Fruit fly (Drosophila melanogaster) whole organism, embryonic: Measurements from ENCODE around the gene lobo.
A peak's percentile ranks its signal among the peaks of the same experiment; 100 is the strongest.

ENCODE experiments used
- Adf1 ChIP-seq: fragments of 200-800 bp; sonication (Bioruptor generic); IDR thresholded peaks from 2 replicates; pipeline ENCODE4 v1.3.6; 2022; ENCODE audit warnings: missing biosample characterization, missing genetic modification characterization
- Bteb2 ChIP-seq: fragments of 200-800 bp; sonication (Bioruptor generic); optimal IDR thresholded peaks from 2 replicates; lab custom pipeline; 2016; ENCODE audit warnings: missing biosample characterization, missing genetic modification characterization
- CG10979 ChIP-seq: fragments of 200-800 bp; sonication (Bioruptor generic); optimal IDR thresholded peaks from 2 replicates; lab custom pipeline; 2018; ENCODE audit warnings: missing biosample characterization, mild to moderate bottlenecking, missing genetic modification characterization, moderate library complexity
- CG11247 ChIP-seq: fragments of 200-800 bp; sonication (Bioruptor generic); IDR thresholded peaks from 2 replicates; pipeline ENCODE4 v1.3.6; 2022; ENCODE audit warnings: missing biosample characterization, missing genetic modification characterization
- CG14667 ChIP-seq: fragments of 200-800 bp; sonication (Bioruptor generic); IDR thresholded peaks from 2 replicates; pipeline ENCODE4 v1.3.6; 2022; ENCODE audit warnings: missing biosample characterization, missing genetic modification characterization
- CG15011 ChIP-seq: fragments of 200-800 bp; sonication (Bioruptor generic); optimal IDR thresholded peaks from 3 replicates; lab custom pipeline; 2018; ENCODE audit warnings: missing biosample characterization, mild to moderate bottlenecking, missing genetic modification characterization
- CG15479 ChIP-seq: fragments of 200-800 bp; sonication (Bioruptor generic); optimal IDR thresholded peaks from 3 replicates; lab custom pipeline; 2019; ENCODE audit warnings: missing biosample characterization, mild to moderate bottlenecking, missing genetic modification characterization, moderate library complexity
- CG16863 ChIP-seq: fragments of 200-800 bp; sonication (Bioruptor generic); optimal IDR thresholded peaks from 3 replicates; lab custom pipeline; 2016; ENCODE audit warnings: missing biosample characterization, missing genetic modification characterization
- CG2875 ChIP-seq: fragments of 200-800 bp; sonication (Bioruptor generic); optimal IDR thresholded peaks from 2 replicates; lab custom pipeline; 2017; ENCODE audit warnings: missing biosample characterization, mild to moderate bottlenecking, missing genetic modification characterization, missing genetic modification reagents
- CG30020 ChIP-seq: fragments of 200-800 bp; optimal IDR thresholded peaks from 2 replicates; lab custom pipeline; 2019; ENCODE audit warnings: missing biosample characterization, mild to moderate bottlenecking, missing genetic modification characterization, moderate library complexity
- CG3065 ChIP-seq: fragments of 200-800 bp; sonication (Bioruptor generic); optimal IDR thresholded peaks from 2 replicates; lab custom pipeline; 2016; ENCODE audit warnings: missing biosample characterization, missing genetic modification characterization
- CG34422 ChIP-seq: fragments of 200-800 bp; sonication (Bioruptor generic); IDR thresholded peaks from 3 replicates; pipeline ENCODE4 v1.3.6; 2022; ENCODE audit warnings: missing biosample characterization, missing genetic modification characterization
- CG3726 ChIP-seq: fragments of 200-800 bp; sonication (Bioruptor generic); IDR thresholded peaks from 3 replicates; pipeline ENCODE4, ENCODE4 v1.3.6; 2022; ENCODE audit warnings: missing biosample characterization, missing genetic modification characterization
- CG42726 ChIP-seq: fragments of 200-800 bp; sonication (Bioruptor generic); IDR thresholded peaks from 2 replicates; pipeline ENCODE4 v1.3.6; 2022; ENCODE audit warnings: missing biosample characterization, missing genetic modification characterization; ENCODE audit not compliant: partially characterized antibody
- CG4328 ChIP-seq: fragments of 200-800 bp; sonication (Bioruptor generic); optimal IDR thresholded peaks from 3 replicates; lab custom pipeline; 2017; ENCODE audit warnings: missing biosample characterization, missing genetic modification reagents, missing genetic modification characterization
- CG5245 ChIP-seq: fragments of 200-800 bp; sonication (Bioruptor generic); optimal IDR thresholded peaks from 3 replicates; lab custom pipeline; 2016; ENCODE audit warnings: missing biosample characterization, missing genetic modification characterization
- CG6791 ChIP-seq: fragments of 200-800 bp; sonication (Bioruptor generic); IDR thresholded peaks from 3 replicates; pipeline ENCODE4 v1.3.6; 2022; ENCODE audit warnings: missing biosample characterization, missing genetic modification characterization; ENCODE audit not compliant: partially characterized antibody
- CG6813 ChIP-seq: fragments of 200-800 bp; sonication (Bioruptor generic); optimal IDR thresholded peaks from 2 replicates; lab custom pipeline; 2017; ENCODE audit warnings: missing biosample characterization, missing genetic modification characterization, mild to moderate bottlenecking, moderate library complexity, missing genetic modification reagents
- CG7271 ChIP-seq: fragments of 200-800 bp; sonication (Bioruptor generic); optimal IDR thresholded peaks from 2 replicates; lab custom pipeline; 2018; ENCODE audit warnings: missing biosample characterization, mild to moderate bottlenecking, missing genetic modification characterization, moderate library complexity
- CG7963 ChIP-seq: fragments of 200-800 bp; sonication (Bioruptor generic); IDR thresholded peaks from 3 replicates; pipeline ENCODE4 v1.3.6; 2022; ENCODE audit warnings: missing biosample characterization, missing genetic modification characterization; ENCODE audit not compliant: partially characterized antibody
- Dip2 ChIP-seq: fragments of 200-800 bp; sonication (Bioruptor generic); IDR thresholded peaks from 2 replicates; pipeline ENCODE4 v1.3.6; 2022; ENCODE audit warnings: missing biosample characterization, missing genetic modification characterization
- Dll ChIP-seq: fragments of 200-800 bp; sonication (Bioruptor generic); IDR thresholded peaks from 4 replicates; pipeline ENCODE4 v1.3.6; 2022; ENCODE audit warnings: missing biosample characterization, missing genetic modification characterization; ENCODE audit not compliant: partially characterized antibody
- Doc2 ChIP-seq: fragments of 200-800 bp; sonication (Bioruptor generic); IDR thresholded peaks from 2 replicates; pipeline ENCODE4 v1.3.6; 2022; ENCODE audit warnings: missing biosample characterization, missing genetic modification characterization
- Doc3 ChIP-seq: fragments of 200-800 bp; sonication (Bioruptor generic); IDR thresholded peaks from 3 replicates; pipeline ENCODE4 v1.3.6; 2022; ENCODE audit warnings: missing biosample characterization, missing genetic modification characterization; ENCODE audit not compliant: partially characterized antibody
- Eip74EF ChIP-seq, 2 experiments: fragments of 200-800 bp in 1 of 2; fragments of >200 bp in 1 of 2; sonication (Bioruptor generic) in 1 of 2; optimal IDR thresholded peaks; 2 replicates each; lab custom pipeline; 2017 to 2019; ENCODE audit warnings: missing biosample characterization in 2 of 2, missing genetic modification characterization in 2 of 2, mild to moderate bottlenecking in 1 of 2, moderate library complexity in 1 of 2
- MESR4 ChIP-seq: fragments of 200-800 bp; sonication (Bioruptor generic); optimal IDR thresholded peaks from 2 replicates; lab custom pipeline; 2018; ENCODE audit warnings: missing biosample characterization, mild to moderate bottlenecking, missing genetic modification characterization, moderate library complexity
- NC2β ChIP-seq: fragments of 200-800 bp; sonication (Bioruptor generic); optimal IDR thresholded peaks from 2 replicates; lab custom pipeline; 2016; ENCODE audit warnings: missing biosample characterization, missing genetic modification characterization
- Nf-YC ChIP-seq: fragments of 200-800 bp; optimal IDR thresholded peaks from 3 replicates; lab custom pipeline; 2019; ENCODE audit warnings: missing biosample characterization, mild to moderate bottlenecking, missing genetic modification characterization, moderate library complexity
- Oaz ChIP-seq: fragments of 200-800 bp; sonication (Bioruptor generic); IDR thresholded peaks from 2 replicates; pipeline ENCODE4 v1.3.6; 2022; ENCODE audit warnings: missing biosample characterization, missing genetic modification characterization
- Opbp ChIP-seq: fragments of 200-800 bp; sonication (Bioruptor generic); IDR thresholded peaks from 3 replicates; pipeline ENCODE4 v1.3.6; 2022; ENCODE audit warnings: missing biosample characterization, missing genetic modification characterization; ENCODE audit not compliant: partially characterized antibody
- Spps ChIP-seq: fragments of 200-800 bp; sonication (Bioruptor generic); optimal IDR thresholded peaks from 2 replicates; lab custom pipeline; 2018; ENCODE audit warnings: missing biosample characterization, mild to moderate bottlenecking, missing genetic modification characterization
- ase ChIP-seq: fragments of 200-800 bp; sonication (Bioruptor generic); IDR thresholded peaks from 3 replicates; pipeline ENCODE4 v1.3.6; 2022; ENCODE audit warnings: missing biosample characterization, missing genetic modification characterization
- bowl ChIP-seq: fragments of 200-800 bp; sonication (Bioruptor generic); IDR thresholded peaks from 2 replicates; pipeline ENCODE4 v1.3.6; 2022; ENCODE audit warnings: missing biosample characterization, missing genetic modification characterization
- chinmo ChIP-seq: fragments of 200-800 bp; sonication (Bioruptor generic); IDR thresholded peaks from 4 replicates; pipeline ENCODE4 v1.3.6; 2022; ENCODE audit warnings: missing biosample characterization, missing genetic modification characterization; ENCODE audit not compliant: partially characterized antibody
- fu2 ChIP-seq: fragments of 200-800 bp; sonication (Bioruptor generic); optimal IDR thresholded peaks from 2 replicates; lab custom pipeline; 2016; ENCODE audit warnings: missing biosample characterization, missing genetic modification characterization
- gcm ChIP-seq: fragments of 200-800 bp; sonication (Bioruptor generic); optimal IDR thresholded peaks from 2 replicates; lab custom pipeline; 2019; ENCODE audit warnings: missing biosample characterization, mild to moderate bottlenecking, missing genetic modification characterization, moderate library complexity
- gfzf ChIP-seq: fragments of 200-800 bp; sonication (Bioruptor generic); optimal IDR thresholded peaks from 2 replicates; lab custom pipeline; 2016; ENCODE audit warnings: missing biosample characterization, mild to moderate bottlenecking, missing genetic modification characterization, moderate library complexity
- gro ChIP-seq: fragments of 200-800 bp; sonication (Bioruptor generic); optimal IDR thresholded peaks from 2 replicates; lab custom pipeline; 2016; ENCODE audit warnings: missing biosample characterization, missing genetic modification characterization
- nau ChIP-seq: fragments of 200-800 bp; sonication (Bioruptor generic); optimal IDR thresholded peaks from 3 replicates; lab custom pipeline; 2017; ENCODE audit warnings: missing biosample characterization, mild to moderate bottlenecking, missing genetic modification characterization, missing genetic modification reagents
- pan ChIP-seq, 4 experiments: fragments of >200 bp in 3 of 4; fragments of 200-800 bp in 1 of 4; sonication (Bioruptor generic) in 1 of 4; optimal IDR thresholded peaks in 3 of 4; IDR thresholded peaks in 1 of 4; 2 replicates each; pipeline versions ENCODE4 v1.3.6 to Lab custom; 2017 to 2022; ENCODE audit warnings: missing biosample characterization in 2 of 4, missing genetic modification characterization in 2 of 4, mixed read lengths in 1 of 4
- pfk ChIP-seq: fragments of 200-800 bp; sonication (Bioruptor generic); optimal IDR thresholded peaks from 2 replicates; lab custom pipeline; 2018; ENCODE audit warnings: missing biosample characterization, mild to moderate bottlenecking, missing genetic modification characterization, moderate library complexity
- pho ChIP-seq: fragments of 200-800 bp; sonication (Bioruptor generic); optimal IDR thresholded peaks from 2 replicates; lab custom pipeline; 2016; ENCODE audit warnings: missing biosample characterization, missing genetic modification characterization
- psq ChIP-seq: fragments of 200-800 bp; sonication (Bioruptor generic); optimal IDR thresholded peaks from 2 replicates; lab custom pipeline; 2017; ENCODE audit warnings: missing biosample characterization, missing genetic modification characterization
- pzg ChIP-seq: fragments of 200-800 bp; sonication (Bioruptor generic); optimal IDR thresholded peaks from 3 replicates; lab custom pipeline; 2018; ENCODE audit warnings: missing biosample characterization, mild to moderate bottlenecking, missing genetic modification characterization, moderate library complexity
- repo ChIP-seq: fragments of 200-800 bp; sonication (Bioruptor generic); optimal IDR thresholded peaks from 2 replicates; lab custom pipeline; 2016; ENCODE audit warnings: missing biosample characterization, missing genetic modification characterization
- sd ChIP-seq: fragments of 200-800 bp; sonication (Bioruptor generic); optimal IDR thresholded peaks from 3 replicates; lab custom pipeline; 2018; ENCODE audit warnings: missing biosample characterization, mild to moderate bottlenecking, missing genetic modification characterization, moderate library complexity
- tin ChIP-seq: fragments of 200-800 bp; sonication (Bioruptor generic); optimal IDR thresholded peaks from 3 replicates; lab custom pipeline; 2016; ENCODE audit warnings: missing biosample characterization, missing genetic modification characterization
- tup ChIP-seq: fragments of 200-800 bp; sonication (Bioruptor generic); optimal IDR thresholded peaks from 2 replicates; lab custom pipeline; 2016; ENCODE audit warnings: missing biosample characterization, mild to moderate bottlenecking, missing genetic modification characterization, moderate library complexity
- zf30C ChIP-seq: fragments of 200-800 bp; sonication (Bioruptor generic); optimal IDR thresholded peaks from 3 replicates; lab custom pipeline; 2018; ENCODE audit warnings: missing biosample characterization, mild to moderate bottlenecking, missing genetic modification characterization

The lobo gene

DNA sequence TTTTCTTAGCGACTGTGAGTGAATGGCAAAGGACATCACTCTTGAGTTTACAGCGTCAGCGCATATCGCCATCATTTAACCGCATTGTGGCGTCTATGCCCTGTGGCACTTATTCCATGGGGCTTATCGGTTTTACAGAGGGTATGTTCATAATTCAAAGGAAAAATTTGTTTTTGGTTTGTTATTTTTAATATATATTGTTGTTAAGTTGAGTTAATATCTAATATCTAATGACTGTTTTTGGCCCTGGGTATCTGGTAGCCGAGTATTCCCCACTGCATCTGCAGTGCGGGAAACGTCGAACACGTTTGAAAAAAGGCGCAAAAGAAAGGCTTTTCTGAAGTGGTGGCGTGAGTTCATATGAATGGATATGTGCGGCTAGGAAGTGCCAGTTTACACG is 15.1 kb downstream of the lobo start (continued):
- TF ChIP-seq CG2875 (peak; percentile 11), gro (GFP tag; lab: Kevin White, UChicago) (no peak), CG3726 (GFP tag; lab: Robert Waterston, UW) (no peak), CG10979 (tag; lab: Kevin White, UChicago) (peak; percentile 49), bowl (GFP tag; lab: Robert Waterston, UW) (no peak), pan (optimal IDR thresholded peaks at IDR 0.05; lab: Kevin White, UChicago) (no peak), pan (GFP tag; optimal IDR thresholded peaks at IDR 0.05 in 1 of 2, IDR thresholded peaks at IDR 0.05 in 1 of 2) (peak in 1 of 2 experiments; percentile 65), CG4328 (GFP tag; lab: Kevin White, UChicago) (no peak), CG5245 (GFP tag; lab: Kevin White, UChicago) (no peak), tin (GFP tag; lab: Kevin White, UChicago) (peak; percentile 52), CG16863 (peak; percentile 43), Spps (tag; lab: Kevin White, UChicago) (peak; percentile 2), ase (GFP tag; lab: Robert Waterston, UW) (peak; percentile 64; the same call in 2 of the 3 replicates), CG6813 (GFP tag; lab: Kevin White, UChicago) (peak; percentile 7), chinmo (GFP tag; lab: Robert Waterston, UW) (no peak), MESR4 (GFP tag; lab: Kevin White, UChicago) (no peak), Dll (GFP tag; lab: Robert Waterston, UW) (no peak), pzg (no peak), Bteb2 (GFP tag; lab: Kevin White, UChicago) (peak; percentile 11), Adf1 (GFP tag; lab: Robert Waterston, UW) (no peak), Doc2 (GFP tag; lab: Robert Waterston, UW) (peak; percentile 19; the same call in 1 of the 2 replicates), fu2 (GFP tag; lab: Kevin White, UChicago) (no peak), CG7963 (GFP tag; lab: Robert Waterston, UW) (no peak), tup (peak; percentile 43), CG15011 (GFP tag; lab: Kevin White, UChicago) (no peak), CG14667 (GFP tag; lab: Robert Waterston, UW) (peak; percentile 47; the same call in 1 of the 2 replicates), CG34422 (GFP tag; lab: Robert Waterston, UW) (peak; percentile 77; the same call in 2 of the 3 replicates), sd (tag; lab: Kevin White, UChicago) (no peak), gfzf (GFP tag; lab: Kevin White, UChicago) (no peak), pfk (GFP tag; lab: Kevin White, UChicago) (no peak), Dip2 (GFP tag; lab: Robert Waterston, UW) (no peak), CG6791 (GFP tag; lab: Robert Waterston, UW) (no peak), zf30C (GFP tag; lab: Kevin White, UChicago) (no peak), CG3065 (GFP tag; lab: Kevin White, UChicago) (peak; percentile 46), nau (no peak), CG15479 (GFP tag; lab: Kevin White, UChicago) (peak; percentile 42), Doc3 (no peak), Nf-YC (tag; lab: Kevin White, UChicago) (no peak), repo (GFP tag; lab: Kevin White, UChicago) (no peak), Eip74EF (GFP tag; optimal IDR thresholded peaks at IDR 0.05; lab: Kevin White, UChicago) (no peak), Opbp (GFP tag; lab: Robert Waterston, UW) (no peak), Oaz (GFP tag; lab: Robert Waterston, UW) (no peak), pho (GFP tag; lab: Kevin White, UChicago) (no peak), CG7271 (tag; lab: Kevin White, UChicago) (peak; percentile 51), gcm (GFP tag; lab: Kevin White, UChicago) (peak; percentile 38), CG30020 (tag; lab: Kevin White, UChicago) (peak; percentile 32), CG42726 (GFP tag; lab: Robert Waterston, UW) (no peak), psq (GFP tag; lab: Kevin White, UChicago) (peak; percentile 25), CG11247 (0 out of 2 replicates have a peak, but pooled peaks have one; percentile 46), NC2β (peak; percentile 77)
